Worm (Caenorhabditis elegans): ENCODE measurements around the gene talp-3.

DNA sequence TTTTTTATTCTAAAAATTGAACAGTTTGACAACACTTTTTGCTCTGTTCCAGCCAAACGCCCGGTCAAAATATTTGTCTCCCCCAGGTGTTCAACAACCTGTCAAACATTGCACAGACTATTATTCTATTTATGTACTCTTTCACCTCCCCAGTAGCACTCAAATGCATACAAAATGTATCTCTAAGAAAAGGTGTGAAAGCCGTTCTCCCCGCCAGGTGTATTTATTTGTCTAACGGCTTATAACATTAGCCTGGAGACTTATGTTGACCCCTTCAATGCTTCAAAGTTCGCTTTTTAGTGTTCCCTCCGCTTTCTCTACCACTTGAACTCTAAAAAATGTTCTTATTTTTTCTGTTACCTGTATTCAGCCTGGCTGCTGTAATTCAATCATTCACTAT lies 15.8 kb downstream of the talp-3 start, which contains the start of gene srlf-27:
- TF ChIP-seq flt-1 (GFP tag; IDR thresholded peaks at IDR 0.05) (no peak), ama-1 (optimal IDR thresholded peaks at IDR 0.05) (no peak), hmg-4 (GFP tag; optimal IDR thresholded peaks at IDR 0.05) (no peak), aly-1 (tag; optimal IDR thresholded peaks at IDR 0.05) (no peak), pes-1 (GFP tag; IDR thresholded peaks at IDR 0.05) (no peak), tra-4 (tag; optimal IDR thresholded peaks at IDR 0.05) (no peak), tbx-11 (GFP tag; IDR thresholded peaks at IDR 0.05) (no peak), F13C5.2 (tag; optimal IDR thresholded peaks at IDR 0.05) (no peak), B0310.2 (tag; optimal IDR thresholded peaks at IDR 0.05) (no peak), hmbx-1 (tag; optimal IDR thresholded peaks at IDR 0.05) (no peak), hnd-1 (tag; optimal IDR thresholded peaks at IDR 0.05) (no peak), ets-7 (tag; optimal IDR thresholded peaks at IDR 0.05) (no peak), scrt-1 (GFP tag; IDR thresholded peaks at IDR 0.05) (no peak)

All from whole organism, early embryonic.